Worm (Caenorhabditis elegans): ENCODE data around the gene srx-64.

- TF ChIP-seq lsy-27 (tag; optimal IDR thresholded peaks at IDR 0.05; ENCODE audit: borderline replicate concordance, insufficient read depth), result no peak
- no peak for TF ChIP-seq ama-1 (optimal IDR thresholded peaks at IDR 0.05)
- TF ChIP-seq ama-1 (GFP tag; optimal IDR thresholded peaks at IDR 0.05), result no peak
- no peak for TF ChIP-seq ccch-3 (GFP tag; optimal IDR thresholded peaks at IDR 0.05)
- TF ChIP-seq nhr-27 (tag; optimal IDR thresholded peaks at IDR 0.05), result no peak
- no peak for TF ChIP-seq nhr-90 (tag; optimal IDR thresholded peaks at IDR 0.05)
- TF ChIP-seq attf-6 (GFP tag; IDR thresholded peaks at IDR 0.05), result no peak
Observed at ce11 chrV:3905841-3906240, 23.4 kb upstream of the srx-64 start, which contains the start of gene nhr-156.
